Fruit fly (Drosophila melanogaster): ENCODE data around the gene Calx.

Gene Calx

DNA sequence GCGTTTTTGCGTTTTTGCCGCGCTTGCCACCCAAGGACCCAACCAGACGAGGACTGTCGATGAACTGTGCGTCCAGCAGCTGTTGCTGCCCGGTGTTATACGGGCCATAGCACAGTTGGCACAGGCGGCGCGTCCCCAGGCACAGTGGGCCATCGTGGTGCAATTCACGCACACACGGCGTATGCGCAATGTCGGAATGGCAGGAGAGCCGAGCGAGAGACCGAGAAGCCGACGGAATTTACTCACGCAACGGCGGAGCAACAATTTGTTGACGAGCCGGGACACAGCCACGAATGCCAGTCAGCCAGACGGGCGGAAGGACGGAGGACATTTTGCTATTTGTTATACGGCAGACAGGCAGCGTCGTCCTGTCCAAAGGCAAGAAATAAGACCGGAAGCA is 32.5 kb upstream of the Calx start, which contains the start of gene CG31191 (continued):
- TF ChIP-seq chinmo (GFP tag; IDR thresholded peaks at IDR 0.05; ENCODE audit: partially characterized antibody) (0 out of 4 replicates have a peak, but pooled peaks have one; percentile 22), CG14441 (GFP tag; IDR thresholded peaks at IDR 0.05) (no peak), vvl (GFP tag; IDR thresholded peaks at IDR 0.05) (no peak), CG34422 (GFP tag; IDR thresholded peaks at IDR 0.05) (no peak), Med (GFP tag) (peak; percentile 77), Six4 (GFP tag; optimal IDR thresholded peaks at IDR 0.05) (no peak), Lhr (GFP tag; optimal IDR thresholded peaks at IDR 0.05) (no peak), CG9817 (tag; optimal IDR thresholded peaks at IDR 0.05) (no peak), CkIIα-i1 (GFP tag; IDR thresholded peaks at IDR 0.05) (no peak), Dll (GFP tag; IDR thresholded peaks at IDR 0.05; ENCODE audit: partially characterized antibody) (no peak), CG10543 (GFP tag; optimal IDR thresholded peaks at IDR 0.05) (no peak), MTF-1 (GFP tag; optimal IDR thresholded peaks at IDR 0.05; ENCODE audit: borderline replicate concordance) (no peak), CHES-1-like (GFP tag; optimal IDR thresholded peaks at IDR 0.05) (no peak), ham (GFP tag; IDR thresholded peaks at IDR 0.05) (no peak), CG7839 (tag; optimal IDR thresholded peaks at IDR 0.05) (no peak), inv (GFP tag; IDR thresholded peaks at IDR 0.05; ENCODE audit: partially characterized antibody) (no peak), Side (GFP tag; optimal IDR thresholded peaks at IDR 0.05) (no peak), nerfin-1 (tag; optimal IDR thresholded peaks at IDR 0.05) (no peak), CG9932 (GFP tag; IDR thresholded peaks at IDR 0.05) (no peak), mam (GFP tag; optimal IDR thresholded peaks at IDR 0.05) (no peak), wek (GFP tag; optimal IDR thresholded peaks at IDR 0.05) (no peak), Camta (GFP tag; optimal IDR thresholded peaks at IDR 0.05) (no peak), CG2116 (GFP tag; optimal IDR thresholded peaks at IDR 0.05) (no peak), CG10321 (GFP tag; IDR thresholded peaks at IDR 0.05) (no peak), CG9876 (GFP tag; optimal IDR thresholded peaks at IDR 0.05) (no peak), CG11093 (GFP tag; IDR thresholded peaks at IDR 0.05) (no peak), dm (GFP tag; optimal IDR thresholded peaks at IDR 0.05) (no peak), lov (optimal IDR thresholded peaks at IDR 0.05) (no peak), lov (GFP tag; IDR thresholded peaks at IDR 0.05) (no peak), trh (GFP tag; optimal IDR thresholded peaks at IDR 0.05) (no peak), HLH3B (GFP tag; IDR thresholded peaks at IDR 0.05) (no peak), CG12104 (GFP tag; optimal IDR thresholded peaks at IDR 0.05) (no peak), CG1832 (GFP tag; optimal IDR thresholded peaks at IDR 0.05) (no peak), Bgb (GFP tag; IDR thresholded peaks at IDR 0.05; ENCODE audit: partially characterized antibody) (peak; percentile 14; the same call in 1 of the 2 replicates), Elba2 (GFP tag; optimal IDR thresholded peaks at IDR 0.05) (no peak), lab (GFP tag; optimal IDR thresholded peaks at IDR 0.05) (no peak), scrt (GFP tag; optimal IDR thresholded peaks at IDR 0.05) (peak; percentile 97), Jarid2 (GFP tag; optimal IDR thresholded peaks at IDR 0.05) (no peak), Scr (GFP tag; IDR thresholded peaks at IDR 0.05; ENCODE audit: partially characterized antibody) (no peak), CG17385 (GFP tag; optimal IDR thresholded peaks at IDR 0.05) (no peak), Hsf (GFP tag; optimal IDR thresholded peaks at IDR 0.05) (no peak), CG16779 (GFP tag; IDR thresholded peaks at IDR 0.05) (peak; percentile 12; the same call in 1 of the 2 replicates)

DNA sequence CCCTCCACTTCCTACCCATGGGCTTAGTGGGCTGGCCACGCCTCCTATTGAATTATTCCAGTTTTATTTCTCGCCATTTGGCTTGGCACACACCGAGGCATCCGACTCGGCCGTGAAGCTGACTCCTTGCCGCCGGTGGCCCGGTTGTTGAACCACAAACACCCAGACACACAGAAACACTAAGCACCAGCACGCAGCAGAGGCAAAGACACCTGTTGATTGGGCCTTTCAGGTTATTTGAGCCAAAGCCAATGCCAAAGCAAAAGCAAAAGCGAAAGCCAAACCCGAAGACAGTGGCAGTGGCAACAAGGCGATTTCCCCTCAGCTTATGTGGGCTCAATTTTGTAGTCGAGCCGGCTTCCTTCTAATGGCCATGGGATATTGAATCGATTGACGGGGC is 31.2 kb upstream of the Calx start:
- TF ChIP-seq fd3F (GFP tag; optimal IDR thresholded peaks at IDR 0.05): no peak
- TF ChIP-seq slou (GFP tag; optimal IDR thresholded peaks at IDR 0.05): no peak
- no peak for TF ChIP-seq ap (GFP tag; IDR thresholded peaks at IDR 0.05)
- no peak for TF ChIP-seq chn (GFP tag; optimal IDR thresholded peaks at IDR 0.05)
- TF ChIP-seq chinmo (GFP tag; IDR thresholded peaks at IDR 0.05; ENCODE audit: partially characterized antibody): 0 out of 4 replicates have a peak, but pooled peaks have one; percentile 59
- TF ChIP-seq Dad (GFP tag; optimal IDR thresholded peaks at IDR 0.05): no peak
- TF ChIP-seq CG10543 (GFP tag; optimal IDR thresholded peaks at IDR 0.05): peak; percentile 16
- no peak for TF ChIP-seq Hmx (GFP tag; optimal IDR thresholded peaks at IDR 0.05)
- no peak for TF ChIP-seq dan (GFP tag; IDR thresholded peaks at IDR 0.05)
- TF ChIP-seq Bgb (GFP tag; IDR thresholded peaks at IDR 0.05; ENCODE audit: partially characterized antibody): no peak
- TF ChIP-seq abd-A (tag; optimal IDR thresholded peaks at IDR 0.05): peak; percentile 87
- no peak for TF ChIP-seq fru (optimal IDR thresholded peaks at IDR 0.05)
- TF ChIP-seq scrt (GFP tag; optimal IDR thresholded peaks at IDR 0.05): peak; percentile 94
- peak; percentile 33 for TF ChIP-seq Deaf1 (tag; optimal IDR thresholded peaks at IDR 0.05)
- peak; percentile 48 for TF ChIP-seq Med (GFP tag)
- no peak for TF ChIP-seq HHEX (GFP tag; optimal IDR thresholded peaks at IDR 0.05)
